Worm (Caenorhabditis elegans) whole organism, L1 larva: ENCODE results near the gene Y17D7C.6.

Experiments used
- C04F5.9 ChIP-seq: sonication (generic microtip); optimal IDR thresholded peaks from 2 replicates; lab custom pipeline; 2016; ENCODE audit warnings: missing genetic modification characterization, missing compliant biosample characterization
- C16A3.4 ChIP-seq: fragments of 150-350 bp; optimal IDR thresholded peaks from 2 replicates; lab custom pipeline; 2014; ENCODE audit warnings: missing biosample characterization, missing genetic modification characterization
- C34B4.2 ChIP-seq: sonication (generic microtip); optimal IDR thresholded peaks from 2 replicates; lab custom pipeline; 2017; ENCODE audit warnings: mild to moderate bottlenecking, missing genetic modification characterization, missing compliant biosample characterization
- F16B12.6 ChIP-seq: fragments of 150-350 bp; optimal IDR thresholded peaks from 2 replicates; lab custom pipeline; 2014; ENCODE audit warnings: missing biosample characterization, missing genetic modification characterization
- alr-1 ChIP-seq: fragments of 200-800 bp; sonication (Bioruptor generic); optimal IDR thresholded peaks from 2 replicates; lab custom pipeline; 2018; ENCODE audit warnings: borderline replicate concordance, mild to moderate bottlenecking, missing genetic modification characterization, missing compliant biosample characterization
- aly-2 ChIP-seq: fragments of 150-350 bp; optimal IDR thresholded peaks from 2 replicates; lab custom pipeline; 2014; ENCODE audit warnings: missing biosample characterization, missing genetic modification characterization
- blmp-1 ChIP-seq: fragments of 150-350 bp; optimal IDR thresholded peaks from 2 replicates; lab custom pipeline; 2014; ENCODE audit warnings: missing biosample characterization, missing genetic modification characterization
- ceh-63 ChIP-seq: fragments of 200-800 bp; sonication (Bioruptor generic); optimal IDR thresholded peaks from 2 replicates; lab custom pipeline; 2018; ENCODE audit warnings: mild to moderate bottlenecking, missing genetic modification characterization, missing compliant biosample characterization
- ceh-82 ChIP-seq, 3 experiments: fragments of 150-350 bp in 1 of 3; sonication (generic microtip) in 2 of 3; optimal IDR thresholded peaks; 2 replicates each; lab custom pipeline; 2014 to 2017; ENCODE audit warnings: missing biosample characterization in 3 of 3, missing genetic modification characterization in 3 of 3
- dpl-1 ChIP-seq, 3 experiments: fragments of 150-350 bp in 2 of 3; sonication (generic microtip) in 1 of 3; optimal IDR thresholded peaks; 2 replicates each; lab custom pipeline; 2014 to 2017; ENCODE audit warnings: missing biosample characterization in 3 of 3, missing genetic modification characterization in 3 of 3, missing genetic modification reagents in 3 of 3
- dsc-1 ChIP-seq: sonication (generic microtip); optimal IDR thresholded peaks from 2 replicates; lab custom pipeline; 2016; ENCODE audit warnings: mild to moderate bottlenecking, missing genetic modification characterization, missing compliant biosample characterization
- efl-1 ChIP-seq, 4 experiments: fragments of 150-350 bp; optimal IDR thresholded peaks in 3 of 4; peaks in 1 of 4; 1 replicate in 1 of 4; 2 replicates in 3 of 4; lab custom pipeline; 2014; ENCODE audit warnings: missing biosample characterization in 2 of 4, missing genetic modification characterization in 2 of 4, missing genetic modification reagents in 2 of 4
- elt-3 ChIP-seq, 6 experiments: fragments of 150-350 bp in 1 of 6; sonication (generic microtip); optimal IDR thresholded peaks; 2 replicates each; lab custom pipeline; 2017 to 2018; ENCODE audit warnings: missing biosample characterization in 6 of 6, missing genetic modification characterization in 6 of 6, inconsistent platforms in 1 of 6
- ets-5 ChIP-seq: fragments of 200-800 bp; sonication (Bioruptor generic); IDR thresholded peaks from 2 replicates; pipeline ENCODE4 v1.3.6; 2022; ENCODE audit warnings: missing genetic modification characterization, missing compliant biosample characterization
- fkh-10 ChIP-seq: sonication (generic microtip); optimal IDR thresholded peaks from 2 replicates; lab custom pipeline; 2017; ENCODE audit warnings: missing biosample characterization, missing genetic modification reagents, missing genetic modification characterization
- fkh-8 ChIP-seq: sonication (generic microtip); optimal IDR thresholded peaks from 2 replicates; lab custom pipeline; 2016; ENCODE audit warnings: mild to moderate bottlenecking, missing genetic modification characterization, missing compliant biosample characterization
- fos-1 ChIP-seq: fragments of 150-350 bp; optimal IDR thresholded peaks from 2 replicates; lab custom pipeline; 2014; ENCODE audit warnings: missing biosample characterization, missing genetic modification characterization
- grh-1 ChIP-seq: fragments of 200-800 bp; sonication (Bioruptor generic); IDR thresholded peaks from 2 replicates; pipeline ENCODE4 v1.3.6; 2022; ENCODE audit warnings: missing genetic modification reagents, missing genetic modification characterization, missing compliant biosample characterization
- irx-1 ChIP-seq: sonication (generic microtip); optimal IDR thresholded peaks from 2 replicates; lab custom pipeline; 2016; ENCODE audit warnings: missing genetic modification characterization, missing compliant biosample characterization
- lin-15B ChIP-seq: fragments of 150-350 bp; sonication (generic microtip); optimal IDR thresholded peaks from 3 replicates; lab custom pipeline; 2014; ENCODE audit warnings: missing biosample characterization, missing genetic modification characterization
- lin-39 ChIP-seq: fragments of 150-350 bp; optimal IDR thresholded peaks from 2 replicates; lab custom pipeline; 2014; ENCODE audit warnings: missing biosample characterization, missing genetic modification reagents, missing genetic modification characterization
- lir-3 ChIP-seq: sonication (generic microtip); optimal IDR thresholded peaks from 2 replicates; lab custom pipeline; 2016; ENCODE audit warnings: mild to moderate bottlenecking, missing genetic modification characterization, moderate library complexity, missing compliant biosample characterization; ENCODE audit not compliant: poor library complexity
- lsy-2 ChIP-seq, 2 experiments: fragments of 150-350 bp; optimal IDR thresholded peaks; 2 replicates each; lab custom pipeline; 2014; ENCODE audit warnings: missing biosample characterization in 2 of 2, missing genetic modification characterization in 2 of 2
- nhr-12 ChIP-seq: sonication (generic microtip); optimal IDR thresholded peaks from 2 replicates; lab custom pipeline; 2017; ENCODE audit warnings: missing biosample characterization, missing genetic modification characterization
- nhr-19 ChIP-seq: fragments of 200-800 bp; sonication (Bioruptor generic); conservative IDR thresholded peaks from 2 replicates; pipeline ENCODE4 v1.3.6; 2022; ENCODE audit warnings: missing genetic modification characterization, missing compliant biosample characterization
- nhr-237 ChIP-seq: fragments of 150-350 bp; optimal IDR thresholded peaks from 2 replicates; lab custom pipeline; 2014; ENCODE audit warnings: missing biosample characterization, missing genetic modification characterization
- nhr-28 ChIP-seq: fragments of 150-350 bp; optimal IDR thresholded peaks from 2 replicates; lab custom pipeline; 2014; ENCODE audit warnings: missing biosample characterization, missing genetic modification characterization
- nhr-76 ChIP-seq: sonication (generic microtip); optimal IDR thresholded peaks from 2 replicates; lab custom pipeline; 2017; ENCODE audit warnings: missing biosample characterization, missing genetic modification characterization
- nhr-77 ChIP-seq: fragments of 150-350 bp; optimal IDR thresholded peaks from 2 replicates; lab custom pipeline; 2014; ENCODE audit warnings: missing biosample characterization, missing genetic modification characterization
- nhr-85 ChIP-seq: sonication (generic microtip); peaks from one replicate; lab custom pipeline; 2016; ENCODE audit warnings: missing genetic modification characterization, inconsistent platforms, missing compliant biosample characterization
- nhr-90 ChIP-seq: sonication (generic microtip); optimal IDR thresholded peaks from 2 replicates; lab custom pipeline; 2016; ENCODE audit warnings: mild to moderate bottlenecking, missing genetic modification characterization, missing compliant biosample characterization; ENCODE audit not compliant: poor library complexity
- pax-3 ChIP-seq: fragments of 200-800 bp; sonication (Bioruptor generic); optimal IDR thresholded peaks from 2 replicates; lab custom pipeline; 2018; ENCODE audit warnings: mild to moderate bottlenecking, missing genetic modification characterization, moderate library complexity, missing compliant biosample characterization
- pqm-1 ChIP-seq: sonication (generic microtip); optimal IDR thresholded peaks from 3 replicates; lab custom pipeline; 2017; ENCODE audit warnings: missing biosample characterization, missing genetic modification characterization
- snpc-4 ChIP-seq: fragments of 150-350 bp; optimal IDR thresholded peaks from 2 replicates; lab custom pipeline; 2014; ENCODE audit warnings: missing biosample characterization, missing genetic modification characterization
- tlp-1 ChIP-seq: fragments of 150-350 bp; optimal IDR thresholded peaks from 2 replicates; lab custom pipeline; 2014; ENCODE audit warnings: missing biosample characterization, missing genetic modification characterization
- unc-130 ChIP-seq: fragments of 150-350 bp; optimal IDR thresholded peaks from 2 replicates; lab custom pipeline; 2017; ENCODE audit warnings: missing biosample characterization, missing genetic modification characterization, inconsistent platforms
- unc-62 ChIP-seq: fragments of 150-350 bp; optimal IDR thresholded peaks from 2 replicates; lab custom pipeline; 2014; ENCODE audit warnings: missing biosample characterization, missing genetic modification reagents, missing genetic modification characterization
- unc-86 ChIP-seq: sonication (generic microtip); optimal IDR thresholded peaks from 2 replicates; lab custom pipeline; 2016; ENCODE audit warnings: missing genetic modification characterization, missing compliant biosample characterization
- ztf-11 ChIP-seq, 2 experiments: sonication (generic microtip); optimal IDR thresholded peaks; 2 replicates each; lab custom pipeline; 2016 to 2017; ENCODE audit warnings: missing genetic modification characterization in 2 of 2, missing biosample characterization in 1 of 2, missing compliant biosample characterization in 1 of 2
- ztf-4 ChIP-seq: fragments of 150-350 bp; optimal IDR thresholded peaks from 2 replicates; lab custom pipeline; 2014; ENCODE audit warnings: missing biosample characterization, missing genetic modification characterization

Y17D7C.6 gene

ce11 chrV:18723604-18724003 lies 14.0 kb downstream of the Y17D7C.6 start (continued):
- TF ChIP-seq nhr-237 (tag; lab: Kevin White, UChicago) (peak; percentile 80), dpl-1 (GFP tag; optimal IDR thresholded peaks at IDR 0.05; lab: Kevin White, UChicago) (peak; percentile 66 to 78 (median 73)), grh-1 (GFP tag; lab: Robert Waterston, UW) (peak; percentile 72), nhr-77 (peak; percentile 64), unc-86 (tag; lab: Kevin White, UChicago) (peak; percentile 86), unc-62 (GFP tag; lab: Kevin White, UChicago) (no peak), tlp-1 (tag; lab: Kevin White, UChicago) (no peak), lir-3 (tag; lab: Kevin White, UChicago) (no peak), C16A3.4 (tag; lab: Kevin White, UChicago) (peak; percentile 47), nhr-19 (GFP tag; lab: Robert Waterston, UW) (peak; percentile 90), ets-5 (GFP tag; lab: Robert Waterston, UW) (no peak), fkh-10 (GFP tag; lab: Kevin White, UChicago) (no peak), C34B4.2 (tag; lab: Kevin White, UChicago) (no peak), fos-1 (tag; lab: Kevin White, UChicago) (peak; percentile 75), dsc-1 (tag; lab: Kevin White, UChicago) (peak; percentile 81), pax-3 (tag; lab: Kevin White, UChicago) (no peak), lin-15B (tag; lab: Kevin White, UChicago) (peak; percentile 25), C04F5.9 (tag; lab: Kevin White, UChicago) (no peak), irx-1 (tag; lab: Kevin White, UChicago) (peak; percentile 76), ztf-4 (tag; lab: Kevin White, UChicago) (no peak), snpc-4 (tag; lab: Kevin White, UChicago) (peak; percentile 86)

ce11 chrV:18724076-18724475 lies 14.5 kb downstream of the Y17D7C.6 start:
- TF ChIP-seq nhr-12 (tag; lab: Kevin White, UChicago), result no peak
- peak; percentile 97 for TF ChIP-seq alr-1 (tag; lab: Kevin White, UChicago)

ce11 chrV:18724810-18725209 lies 15.2 kb downstream of the Y17D7C.6 start:
- TF ChIP-seq ztf-11 (tag; optimal IDR thresholded peaks at IDR 0.05; lab: Kevin White, UChicago), result peak in 1 of 2 experiments; percentile 10
- peak; percentile 10 for TF ChIP-seq ceh-63 (GFP tag; lab: Kevin White, UChicago)

DNA sequence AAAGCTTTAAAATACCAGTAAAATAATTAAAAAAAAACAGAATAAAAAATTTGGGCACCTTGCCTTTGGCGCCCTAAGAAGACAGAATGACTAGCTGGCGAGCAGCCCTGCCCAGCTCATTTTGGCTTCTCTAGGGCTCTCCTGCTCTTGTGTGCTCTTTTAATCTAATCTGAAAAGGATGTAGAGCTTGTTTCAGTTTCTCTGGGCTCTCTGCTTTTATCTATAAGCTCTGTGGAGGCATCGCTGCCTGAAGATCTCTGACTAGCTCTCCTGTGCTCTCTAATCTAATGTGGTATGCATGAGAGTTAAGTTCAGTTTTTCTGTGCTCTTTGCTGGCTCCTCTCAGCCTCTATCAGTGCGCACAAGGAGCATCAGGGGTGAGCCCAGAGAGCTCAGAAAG lies 16.2 kb downstream of the Y17D7C.6 start:
- TF ChIP-seq unc-130 (tag; lab: Kevin White, UChicago), result no peak
- no peak for TF ChIP-seq F16B12.6 (tag; lab: Kevin White, UChicago)
- peak in 1 of 3 experiments; percentile 44 for TF ChIP-seq ceh-82 (tag; optimal IDR thresholded peaks at IDR 0.05; lab: Kevin White, UChicago)
- TF ChIP-seq fkh-8, result peak; percentile 32
- no peak for TF ChIP-seq nhr-76 (tag; lab: Kevin White, UChicago)
- TF ChIP-seq ceh-63 (GFP tag; lab: Kevin White, UChicago), result no peak
- TF ChIP-seq C04F5.9 (tag; lab: Kevin White, UChicago), result no peak
- no peak for TF ChIP-seq aly-2
- peak; percentile 0 to 10 for TF ChIP-seq efl-1 (optimal IDR thresholded peaks at IDR 0.05; lab: Kevin White, UChicago)
- no peak for TF ChIP-seq efl-1 (GFP tag; optimal IDR thresholded peaks at IDR 0.05 in 1 of 2; lab: Kevin White, UChicago)
- no peak for TF ChIP-seq nhr-85 (tag; lab: Kevin White, UChicago)
- no peak for TF ChIP-seq lsy-2 (tag; optimal IDR thresholded peaks at IDR 0.05; lab: Kevin White, UChicago)
- no peak for TF ChIP-seq irx-1 (tag; lab: Kevin White, UChicago)
- no peak for TF ChIP-seq lin-15B (tag; lab: Kevin White, UChicago)
- peak; percentile 14 for TF ChIP-seq unc-86 (tag; lab: Kevin White, UChicago)
- no peak for TF ChIP-seq ztf-4 (tag; lab: Kevin White, UChicago)
- no peak for TF ChIP-seq lin-39 (tag; lab: Kevin White, UChicago)
- TF ChIP-seq nhr-90, result no peak
- TF ChIP-seq elt-3 (tag; optimal IDR thresholded peaks at IDR 0.05; lab: Kevin White, UChicago), result no peak
- no peak for TF ChIP-seq pqm-1
- TF ChIP-seq fkh-10 (GFP tag; lab: Kevin White, UChicago), result peak; percentile 23
- no peak for TF ChIP-seq ztf-11 (tag; optimal IDR thresholded peaks at IDR 0.05; lab: Kevin White, UChicago)
- TF ChIP-seq nhr-28 (tag; lab: Kevin White, UChicago), result no peak
- TF ChIP-seq blmp-1 (tag; lab: Kevin White, UChicago), result no peak
